Fruit fly (Drosophila melanogaster) whole organism, prepupa: ENCODE data around the gene toe.
A peak's percentile ranks its signal among the peaks of the same experiment; 100 is the strongest.

ENCODE experiments used
- CG10631 ChIP-seq: fragments of 200-800 bp; sonication (Bioruptor generic); optimal IDR thresholded peaks from 2 replicates; lab custom pipeline; 2016; ENCODE audit warnings: missing biosample characterization, missing genetic modification characterization
- CG10669 ChIP-seq: fragments of 200-800 bp; sonication (Bioruptor generic); optimal IDR thresholded peaks from 3 replicates; lab custom pipeline; 2018; ENCODE audit warnings: missing biosample characterization, mild to moderate bottlenecking, missing genetic modification characterization, moderate library complexity
- CG11294 ChIP-seq: fragments of 200-800 bp; sonication (Bioruptor generic); IDR thresholded peaks from 2 replicates; pipeline ENCODE4 v1.3.6; 2022; ENCODE audit warnings: missing biosample characterization, missing genetic modification characterization
- CG15336 ChIP-seq: fragments of 200-800 bp; sonication (Bioruptor generic); IDR thresholded peaks from 2 replicates; pipeline ENCODE4 v1.3.6; 2022; ENCODE audit warnings: missing biosample characterization, missing genetic modification characterization
- CG1621 ChIP-seq: fragments of 200-800 bp; sonication (Bioruptor generic); optimal IDR thresholded peaks from 3 replicates; lab custom pipeline; 2018; ENCODE audit warnings: missing biosample characterization, mild to moderate bottlenecking, missing genetic modification characterization
- CG31627 ChIP-seq: fragments of 200-800 bp; sonication (Bioruptor generic); optimal IDR thresholded peaks from 3 replicates; lab custom pipeline; 2016; ENCODE audit warnings: missing biosample characterization, missing genetic modification characterization
- CG32006 ChIP-seq: fragments of 200-800 bp; sonication (Bioruptor generic); optimal IDR thresholded peaks from 3 replicates; lab custom pipeline; 2017; ENCODE audit warnings: missing biosample characterization, mild to moderate bottlenecking, missing genetic modification characterization
- CG34406 ChIP-seq: fragments of 200-800 bp; sonication (Bioruptor generic); optimal IDR thresholded peaks from 3 replicates; lab custom pipeline; 2016; ENCODE audit warnings: missing biosample characterization, missing genetic modification characterization
- CG3919 ChIP-seq: fragments of 200-800 bp; sonication (Bioruptor generic); optimal IDR thresholded peaks from 3 replicates; lab custom pipeline; 2016; ENCODE audit warnings: missing biosample characterization, missing genetic modification characterization
- CG6163 ChIP-seq: fragments of 200-800 bp; sonication (Bioruptor generic); IDR thresholded peaks from 3 replicates; pipeline ENCODE4 v1.3.6; 2022; ENCODE audit warnings: missing biosample characterization, missing genetic modification characterization
- CG6276 ChIP-seq: fragments of 200-800 bp; sonication (Bioruptor generic); optimal IDR thresholded peaks from 2 replicates; lab custom pipeline; 2017; ENCODE audit warnings: missing biosample characterization, mild to moderate bottlenecking, missing genetic modification characterization
- CG7368 ChIP-seq: fragments of 200-800 bp; sonication (Bioruptor generic); optimal IDR thresholded peaks from 3 replicates; lab custom pipeline; 2016; ENCODE audit warnings: missing biosample characterization, missing genetic modification characterization
- CG8119 ChIP-seq: fragments of 200-800 bp; sonication (Bioruptor generic); IDR thresholded peaks from 3 replicates; pipeline ENCODE4 v1.3.6; 2022; ENCODE audit warnings: missing biosample characterization, missing genetic modification characterization
- CG8319 ChIP-seq: fragments of 200-800 bp; sonication (Bioruptor generic); optimal IDR thresholded peaks from 3 replicates; lab custom pipeline; 2016; ENCODE audit warnings: missing biosample characterization, missing genetic modification characterization
- CG8632 ChIP-seq: fragments of 200-800 bp; sonication (Bioruptor generic); optimal IDR thresholded peaks from 3 replicates; lab custom pipeline; 2016; ENCODE audit warnings: missing biosample characterization, missing genetic modification characterization
- CG9139 ChIP-seq: fragments of 200-800 bp; sonication (Bioruptor generic); optimal IDR thresholded peaks from 3 replicates; lab custom pipeline; 2017; ENCODE audit warnings: missing biosample characterization, mild to moderate bottlenecking, missing genetic modification characterization
- Eip78C ChIP-seq: fragments of 200-800 bp; sonication (Bioruptor generic); peaks from one replicate; lab custom pipeline; 2016; ENCODE audit warnings: missing biosample characterization, missing genetic modification characterization
- Ets96B ChIP-seq: fragments of 200-800 bp; optimal IDR thresholded peaks from 2 replicates; lab custom pipeline; 2019; ENCODE audit warnings: missing biosample characterization, mild to moderate bottlenecking, missing genetic modification characterization, moderate library complexity
- Gug ChIP-seq: fragments of 200-800 bp; sonication (Bioruptor generic); IDR thresholded peaks from 2 replicates; pipeline ENCODE4 v1.3.6; 2022; ENCODE audit warnings: missing biosample characterization, missing genetic modification characterization
- Hr38 ChIP-seq: sonication (Bioruptor generic); optimal IDR thresholded peaks from 2 replicates; lab custom pipeline; 2016; ENCODE audit warnings: missing biosample characterization, missing genetic modification characterization
- Hr39 ChIP-seq: fragments of 200-800 bp; sonication (Bioruptor generic); optimal IDR thresholded peaks from 2 replicates; lab custom pipeline; 2016; ENCODE audit warnings: missing biosample characterization, missing genetic modification characterization
- Hr4 ChIP-seq: fragments of 200-800 bp; sonication (Bioruptor generic); optimal IDR thresholded peaks from 3 replicates; lab custom pipeline; 2016; ENCODE audit warnings: missing biosample characterization, missing genetic modification characterization
- Met ChIP-seq: fragments of 200-800 bp; sonication (Bioruptor generic); optimal IDR thresholded peaks from 3 replicates; lab custom pipeline; 2016; ENCODE audit warnings: missing biosample characterization, missing genetic modification characterization
- OdsH ChIP-seq: fragments of 200-800 bp; sonication (Bioruptor generic); optimal IDR thresholded peaks from 3 replicates; lab custom pipeline; 2016; ENCODE audit warnings: missing biosample characterization, missing genetic modification characterization
- Smox ChIP-seq: fragments of 200-800 bp; sonication (Bioruptor generic); optimal IDR thresholded peaks from 3 replicates; lab custom pipeline; 2016; ENCODE audit warnings: missing biosample characterization, missing genetic modification characterization
- Sox102F ChIP-seq: fragments of 200-800 bp; sonication (Bioruptor generic); optimal IDR thresholded peaks from 2 replicates; lab custom pipeline; 2016; ENCODE audit warnings: missing biosample characterization, mild to moderate bottlenecking, missing genetic modification characterization
- Sox14 ChIP-seq: fragments of 200-800 bp; sonication (Bioruptor generic); optimal IDR thresholded peaks from 3 replicates; lab custom pipeline; 2016; ENCODE audit warnings: missing biosample characterization, missing genetic modification characterization
- achi ChIP-seq: fragments of 200-800 bp; sonication (Bioruptor generic); optimal IDR thresholded peaks from 3 replicates; lab custom pipeline; 2016; ENCODE audit warnings: missing biosample characterization, missing genetic modification characterization
- acj6 ChIP-seq: fragments of 200-800 bp; sonication (Bioruptor generic); optimal IDR thresholded peaks from 3 replicates; lab custom pipeline; 2016; ENCODE audit warnings: missing biosample characterization, missing genetic modification characterization
- cyc ChIP-seq: fragments of 200-800 bp; sonication (Bioruptor generic); optimal IDR thresholded peaks from 3 replicates; lab custom pipeline; 2016; ENCODE audit warnings: missing biosample characterization, missing genetic modification characterization
- dac ChIP-seq: fragments of 200-800 bp; sonication (Bioruptor generic); optimal IDR thresholded peaks from 2 replicates; lab custom pipeline; 2017; ENCODE audit warnings: missing biosample characterization, mild to moderate bottlenecking, missing genetic modification characterization
- dsx ChIP-seq: fragments of 200-800 bp; optimal IDR thresholded peaks from 3 replicates; lab custom pipeline; 2019; ENCODE audit warnings: missing biosample characterization, mild to moderate bottlenecking, missing genetic modification characterization, moderate library complexity; ENCODE audit not compliant: poor library complexity, severe bottlenecking
- esn ChIP-seq: fragments of 200-800 bp; sonication (Bioruptor generic); optimal IDR thresholded peaks from 2 replicates; lab custom pipeline; 2016; ENCODE audit warnings: missing biosample characterization, mild to moderate bottlenecking, missing genetic modification characterization, moderate library complexity
- fd59A ChIP-seq: fragments of 200-800 bp; sonication (Bioruptor generic); optimal IDR thresholded peaks from 2 replicates; lab custom pipeline; 2017; ENCODE audit warnings: missing biosample characterization, mild to moderate bottlenecking, missing genetic modification characterization, missing genetic modification reagents
- fd85E ChIP-seq: fragments of 200-800 bp; sonication (Bioruptor generic); optimal IDR thresholded peaks from 3 replicates; lab custom pipeline; 2016; ENCODE audit warnings: missing biosample characterization, missing genetic modification characterization
- fkh ChIP-seq: fragments of 200-800 bp; sonication (Bioruptor generic); optimal IDR thresholded peaks from 3 replicates; lab custom pipeline; 2017; ENCODE audit warnings: missing biosample characterization, mild to moderate bottlenecking, missing genetic modification characterization, moderate library complexity
- lz ChIP-seq: fragments of 200-800 bp; sonication (Bioruptor generic); optimal IDR thresholded peaks from 3 replicates; lab custom pipeline; 2016; ENCODE audit warnings: missing biosample characterization, missing genetic modification characterization
- pdm3 ChIP-seq: fragments of 200-800 bp; sonication (Bioruptor generic); optimal IDR thresholded peaks from 3 replicates; lab custom pipeline; 2016; ENCODE audit warnings: missing biosample characterization, missing genetic modification characterization
- salr ChIP-seq, 2 experiments: fragments of 200-800 bp; sonication (Bioruptor generic); optimal IDR thresholded peaks; 3 replicates each; lab custom pipeline; 2016 to 2018; ENCODE audit warnings: missing biosample characterization in 2 of 2, missing genetic modification characterization in 2 of 2, mild to moderate bottlenecking in 1 of 2
- spab ChIP-seq: fragments of 200-800 bp; sonication (Bioruptor generic); optimal IDR thresholded peaks from 2 replicates; lab custom pipeline; 2017; ENCODE audit warnings: missing biosample characterization, mild to moderate bottlenecking, missing genetic modification characterization, missing genetic modification reagents
- svp ChIP-seq: fragments of 200-800 bp; sonication (Bioruptor generic); peaks from one replicate; lab custom pipeline; 2016; ENCODE audit warnings: missing biosample characterization, missing genetic modification characterization

The toe gene

dm6 chr3L:12387898-12388297 is 44.6 kb downstream of the toe start:
- TF ChIP-seq Sox14 (GFP tag; lab: Kevin White, UChicago) (peak; percentile 61), Sox102F (GFP tag; lab: Kevin White, UChicago) (peak; percentile 54), Gug (no peak), fd85E (GFP tag; lab: Kevin White, UChicago) (no peak), CG8632 (GFP tag; lab: Kevin White, UChicago) (peak; percentile 9), Hr39 (peak; percentile 34), Met (GFP tag; lab: Kevin White, UChicago) (peak; percentile 38), dsx (GFP tag; lab: Kevin White, UChicago) (no peak), Eip78C (GFP tag; lab: Kevin White, UChicago) (peak; percentile 59), fd59A (no peak), CG3919 (GFP tag; lab: Kevin White, UChicago) (peak; percentile 26), svp (peak; percentile 42), CG9139 (GFP tag; lab: Kevin White, UChicago) (no peak), OdsH (peak; percentile 29), CG32006 (peak; percentile 50), pdm3 (GFP tag; lab: Kevin White, UChicago) (peak; percentile 26), Smox (GFP tag; lab: Kevin White, UChicago) (no peak), acj6 (GFP tag; lab: Kevin White, UChicago) (peak; percentile 45), CG8319 (GFP tag; lab: Kevin White, UChicago) (no peak), Hr4 (GFP tag; lab: Kevin White, UChicago) (peak; percentile 2), esn (GFP tag; lab: Kevin White, UChicago) (peak; percentile 56), Ets96B (tag; lab: Kevin White, UChicago) (peak; percentile 31), CG6276 (no peak), CG31627 (GFP tag; lab: Kevin White, UChicago) (peak; percentile 23), lz (GFP tag; lab: Kevin White, UChicago) (peak; percentile 24), CG1621 (tag; lab: Kevin White, UChicago) (peak; percentile 24), CG10669 (GFP tag; lab: Kevin White, UChicago) (peak; percentile 39), CG10631 (GFP tag; lab: Kevin White, UChicago) (no peak), CG15336 (0 out of 2 replicates have a peak, but pooled peaks have one; percentile 16), cyc (peak; percentile 7), CG34406 (GFP tag; lab: Kevin White, UChicago) (peak; percentile 53), CG8119 (peak; percentile 33; the same call in 1 of the 3 replicates), dac (GFP tag; lab: Kevin White, UChicago) (no peak), achi (peak; percentile 31), CG6163 (GFP tag; lab: Robert Waterston, UW) (0 out of 3 replicates have a peak, but pooled peaks have one; percentile 23)

- TF ChIP-seq svp (no peak), CG11294 (GFP tag; lab: Robert Waterston, UW) (no peak), fd85E (GFP tag; lab: Kevin White, UChicago) (no peak), spab (GFP tag; lab: Kevin White, UChicago) (no peak), salr (GFP tag; optimal IDR thresholded peaks at IDR 0.05; lab: Kevin White, UChicago) (no peak), fkh (GFP tag; lab: Kevin White, UChicago) (no peak), pdm3 (GFP tag; lab: Kevin White, UChicago) (no peak), CG7368 (GFP tag; lab: Kevin White, UChicago) (no peak), CG8632 (GFP tag; lab: Kevin White, UChicago) (no peak), Met (GFP tag; lab: Kevin White, UChicago) (no peak), CG34406 (GFP tag; lab: Kevin White, UChicago) (no peak), Hr38 (GFP tag; lab: Kevin White, UChicago) (no peak)
Measured at dm6 chr3L:12387063-12387462, 45.4 kb downstream of the toe start.
